Worm (Caenorhabditis elegans) whole organism, young adult: ENCODE results near the gene nduf-11.
A peak's percentile ranks its signal among the peaks of the same experiment; 100 is the strongest.

ENCODE experiments used
- B0035.1 ChIP-seq: sonication (generic microtip); optimal IDR thresholded peaks from 2 replicates; lab custom pipeline; 2016; ENCODE audit warnings: missing genetic modification characterization, mild to moderate bottlenecking, missing compliant biosample characterization, missing genotype, missing genetic modification reagents
- B0336.3 ChIP-seq: fragments of 200-800 bp; sonication (Bioruptor generic); IDR thresholded peaks from 2 replicates; pipeline ENCODE4 v1.3.6; 2022; ENCODE audit warnings: missing genetic modification characterization, missing compliant biosample characterization
- D2030.7 ChIP-seq: fragments of 200-800 bp; sonication (Bioruptor generic); IDR thresholded peaks from 2 replicates; pipeline ENCODE4 v1.3.6; 2022; ENCODE audit warnings: missing genetic modification reagents, missing genetic modification characterization, missing compliant biosample characterization
- F33H1.4 ChIP-seq: fragments of 200-800 bp; sonication (Bioruptor generic); IDR thresholded peaks from 2 replicates; pipeline ENCODE4 v1.3.6; 2022; ENCODE audit warnings: missing genetic modification reagents, missing genetic modification characterization, missing compliant biosample characterization
- F39B2.1 ChIP-seq: fragments of 200-800 bp; sonication (Bioruptor generic); IDR thresholded peaks from 2 replicates; pipeline ENCODE4 v1.3.6; 2022; ENCODE audit warnings: missing genetic modification reagents, missing genetic modification characterization, missing compliant biosample characterization
- F57C9.4 ChIP-seq: sonication (generic microtip); optimal IDR thresholded peaks from 2 replicates; lab custom pipeline; 2017; ENCODE audit warnings: mild to moderate bottlenecking, missing genetic modification characterization, missing compliant biosample characterization
- T07F8.4 ChIP-seq: sonication (generic microtip); optimal IDR thresholded peaks from 2 replicates; lab custom pipeline; 2016; ENCODE audit warnings: mild to moderate bottlenecking, missing genetic modification characterization, moderate library complexity, missing compliant biosample characterization
- ama-1 ChIP-seq, 3 experiments: fragments of 150-350 bp in 1 of 3; sonication (generic microtip) in 2 of 3; optimal IDR thresholded peaks; 2 replicates each; lab custom pipeline; 2014 to 2018; ENCODE audit warnings: missing biosample characterization in 2 of 3, missing genetic modification characterization in 2 of 3, missing genetic modification reagents in 2 of 3
- aptf-2 ChIP-seq: fragments of 200-800 bp; sonication (Bioruptor generic); conservative IDR thresholded peaks from 2 replicates; pipeline ENCODE4 v1.3.6; 2022; ENCODE audit warnings: missing genetic modification reagents, missing genetic modification characterization, missing compliant biosample characterization
- aptf-3 ChIP-seq: fragments of 200-800 bp; sonication (Bioruptor generic); IDR thresholded peaks from 2 replicates; pipeline ENCODE4 v1.3.6; 2022; ENCODE audit warnings: missing genetic modification characterization, missing compliant biosample characterization
- athp-1 ChIP-seq: sonication (generic microtip); optimal IDR thresholded peaks from 2 replicates; lab custom pipeline; 2017; ENCODE audit warnings: mild to moderate bottlenecking, missing genetic modification characterization, missing compliant biosample characterization
- attf-5 ChIP-seq: fragments of 200-800 bp; sonication (Bioruptor generic); optimal IDR thresholded peaks from 2 replicates; lab custom pipeline; 2018; ENCODE audit warnings: mild to moderate bottlenecking, missing genetic modification characterization, missing compliant biosample characterization
- cebp-2 ChIP-seq: fragments of 200-800 bp; sonication (Bioruptor generic); IDR thresholded peaks from 2 replicates; pipeline ENCODE4 v1.3.6; 2022; ENCODE audit warnings: missing genetic modification characterization, missing compliant biosample characterization
- ceh-40 ChIP-seq: fragments of 200-800 bp; sonication (Bioruptor generic); IDR thresholded peaks from 2 replicates; pipeline ENCODE4 v1.3.6; 2022; ENCODE audit warnings: missing genetic modification characterization, missing compliant biosample characterization
- egl-44 ChIP-seq: fragments of 200-800 bp; sonication (Bioruptor generic); IDR thresholded peaks from 2 replicates; pipeline ENCODE4 v1.3.6; 2022; ENCODE audit warnings: missing genetic modification reagents, missing genetic modification characterization, missing compliant biosample characterization
- egrh-3 ChIP-seq: fragments of 200-800 bp; sonication (Bioruptor generic); IDR thresholded peaks from 2 replicates; pipeline ENCODE4 v1.3.6; 2022; ENCODE audit warnings: missing genetic modification reagents, missing genetic modification characterization, missing compliant biosample characterization
- him-1 ChIP-seq: sonication (generic microtip); optimal IDR thresholded peaks from 2 replicates; lab custom pipeline; 2016; ENCODE audit warnings: missing genotype, missing genetic modification reagents, missing genetic modification characterization, missing compliant biosample characterization
- hlh-26 ChIP-seq: fragments of 200-800 bp; sonication (Bioruptor generic); conservative IDR thresholded peaks from 2 replicates; pipeline ENCODE4 v1.3.6; 2022; ENCODE audit warnings: missing genetic modification reagents, missing genetic modification characterization, missing compliant biosample characterization
- hmg-20 ChIP-seq: fragments of 200-800 bp; sonication (Bioruptor generic); IDR thresholded peaks from 2 replicates; pipeline ENCODE4 v1.3.6; 2022; ENCODE audit warnings: missing genetic modification reagents, missing genetic modification characterization, missing compliant biosample characterization
- hrde-1 ChIP-seq: sonication (generic microtip); optimal IDR thresholded peaks from 2 replicates; lab custom pipeline; 2016; ENCODE audit warnings: missing genetic modification characterization, mild to moderate bottlenecking, missing compliant biosample characterization, moderate library complexity, missing genotype, missing genetic modification reagents, borderline replicate concordance
- let-526 ChIP-seq: fragments of 200-800 bp; sonication (Bioruptor generic); IDR thresholded peaks from 2 replicates; pipeline ENCODE4 v1.3.6; 2022; ENCODE audit warnings: missing genetic modification reagents, missing genetic modification characterization, missing compliant biosample characterization
- lsl-1 ChIP-seq: fragments of 200-800 bp; sonication (Bioruptor generic); optimal IDR thresholded peaks from 2 replicates; lab custom pipeline; 2018; ENCODE audit warnings: mild to moderate bottlenecking, missing genetic modification characterization, moderate library complexity, missing compliant biosample characterization
- madf-6 ChIP-seq: fragments of 200-800 bp; sonication (Bioruptor generic); IDR thresholded peaks from 2 replicates; pipeline ENCODE4 v1.3.6; 2022; ENCODE audit warnings: missing genetic modification reagents, missing genetic modification characterization, missing compliant biosample characterization
- mcd-1 ChIP-seq: fragments of 200-800 bp; sonication (Bioruptor generic); IDR thresholded peaks from 2 replicates; pipeline ENCODE4 v1.3.6; 2022; ENCODE audit warnings: missing genetic modification reagents, missing genetic modification characterization, missing compliant biosample characterization
- mel-28 ChIP-seq: sonication (generic microtip); optimal IDR thresholded peaks from 2 replicates; lab custom pipeline; 2016; ENCODE audit warnings: borderline replicate concordance, mild to moderate bottlenecking, missing genetic modification characterization, missing compliant biosample characterization
- nfya-1 ChIP-seq: sonication (generic microtip); optimal IDR thresholded peaks from 2 replicates; lab custom pipeline; 2017; ENCODE audit warnings: antibody characterized with exemption, missing compliant biosample characterization, missing genetic modification characterization, borderline replicate concordance; ENCODE audit not compliant: insufficient read depth
- rec-8 ChIP-seq, 2 experiments: sonication (generic microtip); optimal IDR thresholded peaks; 2 replicates each; lab custom pipeline; 2016; ENCODE audit warnings: mild to moderate bottlenecking in 2 of 2, missing genetic modification characterization in 2 of 2, missing genetic modification reagents in 2 of 2, missing genotype in 2 of 2, missing biosample characterization in 1 of 2, missing compliant biosample characterization in 1 of 2, moderate library complexity in 1 of 2
- snpc-4 ChIP-seq, 5 experiments: fragments of 150-350 bp in 1 of 5; sonication (generic microtip) in 4 of 5; optimal IDR thresholded peaks; 2 replicates each; lab custom pipeline; 2014 to 2018; ENCODE audit warnings: missing genetic modification characterization in 5 of 5, missing biosample characterization in 3 of 5, antibody characterized with exemption in 2 of 5, mild to moderate bottlenecking in 2 of 5, missing compliant biosample characterization in 2 of 5, missing genotype in 2 of 5, moderate library complexity in 2 of 5, missing genetic modification reagents in 1 of 5
- tbx-9 ChIP-seq: sonication (generic microtip); optimal IDR thresholded peaks from 2 replicates; lab custom pipeline; 2016; ENCODE audit warnings: borderline replicate concordance, missing genetic modification characterization, inconsistent platforms, missing compliant biosample characterization
- xnd-1 ChIP-seq: sonication (generic microtip); optimal IDR thresholded peaks from 2 replicates; lab custom pipeline; 2016; ENCODE audit warnings: missing genotype, missing genetic modification reagents, missing genetic modification characterization, missing compliant biosample characterization
- zfh-2 ChIP-seq: fragments of 200-800 bp; sonication (Bioruptor generic); conservative IDR thresholded peaks from 2 replicates; pipeline ENCODE4 v1.3.6; 2022; ENCODE audit warnings: missing genetic modification reagents, missing genetic modification characterization, missing compliant biosample characterization
- zim-3 ChIP-seq: sonication (generic microtip); optimal IDR thresholded peaks from 2 replicates; lab custom pipeline; 2017; ENCODE audit warnings: mild to moderate bottlenecking, missing genetic modification characterization, moderate library complexity, missing compliant biosample characterization
- ztf-22 ChIP-seq: fragments of 200-800 bp; sonication (Bioruptor generic); optimal IDR thresholded peaks from 2 replicates; lab custom pipeline; 2018; ENCODE audit warnings: mild to moderate bottlenecking, missing genetic modification characterization, moderate library complexity, missing compliant biosample characterization
- ztf-25 ChIP-seq: fragments of 200-800 bp; sonication (Bioruptor generic); IDR thresholded peaks from 2 replicates; pipeline ENCODE4 v1.3.6; 2022; ENCODE audit warnings: missing genetic modification reagents, missing genetic modification characterization, missing compliant biosample characterization

Gene nduf-11

ce11 chrII:11333846-11334638 is 11.4 kb downstream of the nduf-11 start (continued):
- TF ChIP-seq D2030.7 (0 out of 2 replicates have a peak, but pooled peaks have one; percentile 8), snpc-4 (GFP tag; optimal IDR thresholded peaks at IDR 0.05; lab: Kevin White, UChicago) (no peak), snpc-4 (tag; optimal IDR thresholded peaks at IDR 0.05; lab: Kevin White, UChicago) (peak; percentile 65 to 94 (median 93)), ztf-25 (GFP tag; lab: Robert Waterston, UW) (peak; percentile 62; the same call in 1 of the 2 replicates), athp-1 (tag; lab: Kevin White, UChicago) (no peak), aptf-3 (GFP tag; lab: Robert Waterston, UW) (no peak), rec-8 (tag; optimal IDR thresholded peaks at IDR 0.05; lab: Kevin White, UChicago) (no peak), let-526 (GFP tag; lab: Robert Waterston, UW) (no peak), F33H1.4 (GFP tag; lab: Robert Waterston, UW) (0 out of 2 replicates have a peak, but pooled peaks have one; percentile 25), egl-44 (peak; percentile 68; the same call in 1 of the 2 replicates), hrde-1 (no peak), mcd-1 (GFP tag; lab: Robert Waterston, UW) (peak; percentile 32; the same call in 1 of the 2 replicates), F57C9.4 (tag; lab: Kevin White, UChicago) (no peak), ceh-40 (GFP tag; lab: Robert Waterston, UW) (no peak), hmg-20 (GFP tag; lab: Robert Waterston, UW) (0 out of 2 replicates have a peak, but pooled peaks have one; percentile 54), ama-1 (optimal IDR thresholded peaks at IDR 0.05; lab: Kevin White, UChicago) (no peak), ama-1 (GFP tag; optimal IDR thresholded peaks at IDR 0.05; lab: Kevin White, UChicago) (peak in 1 of 2 experiments; percentile 48), B0336.3 (GFP tag; lab: Robert Waterston, UW) (peak; percentile 44; the same call in 1 of the 2 replicates)

DNA sequence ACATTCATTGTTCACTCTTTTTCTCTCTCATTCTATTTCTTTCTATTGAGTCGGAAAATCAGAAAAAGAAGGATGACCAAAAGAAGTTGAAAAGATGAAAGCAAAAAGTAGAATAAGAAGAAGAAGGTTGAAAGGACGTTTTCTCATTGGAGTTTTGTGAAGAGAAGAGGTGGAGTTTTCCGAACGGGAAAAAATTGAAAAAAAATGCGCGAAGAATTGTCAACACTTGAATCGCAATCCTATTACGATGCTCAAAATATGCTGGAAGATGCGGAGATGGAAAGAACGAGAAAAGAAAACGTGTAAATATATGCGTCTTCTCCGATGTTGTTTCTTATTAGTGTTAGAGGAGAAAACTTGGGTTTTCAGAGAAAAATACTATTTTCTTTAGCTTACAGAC is 12.0 kb downstream of the nduf-11 start:
- no peak for TF ChIP-seq attf-5
- TF ChIP-seq T07F8.4, result no peak
- no peak for TF ChIP-seq egrh-3 (GFP tag; lab: Robert Waterston, UW)
- TF ChIP-seq D2030.7, result no peak
- no peak for TF ChIP-seq lsl-1 (GFP tag; lab: Kevin White, UChicago)
- no peak for TF ChIP-seq aptf-2 (GFP tag; lab: Robert Waterston, UW)
- TF ChIP-seq mel-28 (tag; lab: Kevin White, UChicago), result no peak
- TF ChIP-seq xnd-1 (tag; lab: Kevin White, UChicago), result no peak
- TF ChIP-seq hlh-26, result no peak
- TF ChIP-seq madf-6, result no peak
- no peak for TF ChIP-seq F39B2.1
- no peak for TF ChIP-seq ztf-22 (GFP tag; lab: Kevin White, UChicago)
- TF ChIP-seq him-1, result no peak
- TF ChIP-seq ztf-25 (GFP tag; lab: Robert Waterston, UW), result no peak
- no peak for TF ChIP-seq tbx-9 (tag; lab: Kevin White, UChicago)
- no peak for TF ChIP-seq zim-3 (tag; lab: Kevin White, UChicago)
- no peak for TF ChIP-seq cebp-2 (GFP tag; lab: Robert Waterston, UW)
- TF ChIP-seq nfya-1 (tag; lab: Kevin White, UChicago), result no peak

ce11 chrII:11329021-11329479 is 16.4 kb downstream of the nduf-11 start, which contains the start of gene tag-180:
Gene tag-180 (minus strand): TSS chrII:11329429.
- TF ChIP-seq B0035.1 (tag; lab: Kevin White, UChicago) (no peak), xnd-1 (tag; lab: Kevin White, UChicago) (no peak), zfh-2 (GFP tag; lab: Robert Waterston, UW) (peak; percentile 37; the same call in 1 of the 2 replicates)
- TF ChIP-seq, all 124 proteins: peak for 1
